Fruit fly (Drosophila melanogaster): ENCODE measurements around the gene CG4199.

Gene CG4199

dm6 chrX:2080367-2080927, 7.2 kb upstream of the CG4199 start, which contains the start of the genes CG16903 and Unc-76 (continued):
- TF ChIP-seq CG10321 (GFP tag; IDR thresholded peaks at IDR 0.05) (0 out of 2 replicates have a peak, but pooled peaks have one; percentile 23), CG12299 (tag; optimal IDR thresholded peaks at IDR 0.05) (peak; percentile 51), CG13287 (GFP tag; IDR thresholded peaks at IDR 0.05; ENCODE audit: partially characterized antibody) (peak; percentile 67), HLH54F (GFP tag; optimal IDR thresholded peaks at IDR 0.05) (peak; percentile 35), row (GFP tag; IDR thresholded peaks at IDR 0.05) (peak; percentile 29; the same call in 1 of the 3 replicates), salm (tag; optimal IDR thresholded peaks at IDR 0.05) (peak; percentile 52), dmrt11E (tag; optimal IDR thresholded peaks at IDR 0.05) (peak; percentile 8), CG34376 (GFP tag; optimal IDR thresholded peaks at IDR 0.05) (peak; percentile 72), nmo (GFP tag; optimal IDR thresholded peaks at IDR 0.05) (peak; percentile 70), HLH4C (GFP tag; IDR thresholded peaks at IDR 0.05; ENCODE audit: partially characterized antibody) (peak; percentile 49), CG7271 (tag; optimal IDR thresholded peaks at IDR 0.05) (peak; percentile 20), CG10366 (GFP tag; IDR thresholded peaks at IDR 0.05) (no peak), CG18262 (tag; optimal IDR thresholded peaks at IDR 0.05) (peak; percentile 37), fu2 (GFP tag; optimal IDR thresholded peaks at IDR 0.05) (peak; percentile 6), CG32772 (GFP tag; IDR thresholded peaks at IDR 0.05) (no peak), CG3995 (GFP tag; optimal IDR thresholded peaks at IDR 0.05) (peak; percentile 32), BtbVII (GFP tag; optimal IDR thresholded peaks at IDR 0.05) (peak; percentile 63), pzg (GFP tag; optimal IDR thresholded peaks at IDR 0.05) (peak; percentile 100), B-H2 (GFP tag; optimal IDR thresholded peaks at IDR 0.05) (peak; percentile 81), chif (GFP tag; optimal IDR thresholded peaks at IDR 0.05) (peak; percentile 16 to 33), NC2β (GFP tag; optimal IDR thresholded peaks at IDR 0.05) (peak; percentile 41), CG6791 (GFP tag; IDR thresholded peaks at IDR 0.05; ENCODE audit: partially characterized antibody) (0 out of 3 replicates have a peak, but pooled peaks have one; percentile 49), CG15601 (tag; optimal IDR thresholded peaks at IDR 0.05) (peak; percentile 78), zen (tag; optimal IDR thresholded peaks at IDR 0.05) (peak; percentile 42), Deaf1 (tag; optimal IDR thresholded peaks at IDR 0.05) (peak; percentile 56), CG9932 (GFP tag; IDR thresholded peaks at IDR 0.05) (peak; percentile 37; the same call in 1 of the 2 replicates), gcm (GFP tag; optimal IDR thresholded peaks at IDR 0.05) (peak; percentile 45), CG17829 (tag; optimal IDR thresholded peaks at IDR 0.05) (peak; percentile 71), CG14014 (GFP tag; IDR thresholded peaks at IDR 0.05) (peak; percentile 18; the same call in 1 of the 2 replicates), NfI (GFP tag; optimal IDR thresholded peaks at IDR 0.05) (peak; percentile 25), zfh1 (GFP tag; IDR thresholded peaks at IDR 0.05) (peak; percentile 46; the same call in 1 of the 3 replicates), Dp (GFP tag; optimal IDR thresholded peaks at IDR 0.05) (peak; percentile 65), CG32532 (GFP tag; IDR thresholded peaks at IDR 0.05) (peak; percentile 52), amos (GFP tag; IDR thresholded peaks at IDR 0.05; ENCODE audit: partially characterized antibody) (peak; percentile 58), CG14710 (tag; optimal IDR thresholded peaks at IDR 0.05) (peak; percentile 86), Fer3 (tag; optimal IDR thresholded peaks at IDR 0.05) (no peak), pb (GFP tag; optimal IDR thresholded peaks at IDR 0.05) (peak; percentile 63), wdn (GFP tag; IDR thresholded peaks at IDR 0.05) (no peak), Hmx (GFP tag; optimal IDR thresholded peaks at IDR 0.05) (no peak), Rx (GFP tag; IDR thresholded peaks at IDR 0.05) (no peak), YL-1 (GFP tag; optimal IDR thresholded peaks at IDR 0.05) (peak; percentile 73), CG10959 (GFP tag; IDR thresholded peaks at IDR 0.05) (no peak), HmgZ (tag; optimal IDR thresholded peaks at IDR 0.05) (peak; percentile 82), CG13894 (tag; optimal IDR thresholded peaks at IDR 0.05) (peak; percentile 87), CG8944 (GFP tag; optimal IDR thresholded peaks at IDR 0.05) (peak; percentile 1), CG30431 (GFP tag; optimal IDR thresholded peaks at IDR 0.05) (no peak), CG12155 (GFP tag; optimal IDR thresholded peaks at IDR 0.05) (peak; percentile 24), CG8290 (GFP tag; optimal IDR thresholded peaks at IDR 0.05) (peak; percentile 54), CG8290 (tag; optimal IDR thresholded peaks at IDR 0.05) (peak in 1 of 2 experiments; percentile 82), CG12744 (GFP tag; optimal IDR thresholded peaks at IDR 0.05) (peak; percentile 13)

Data from whole organism, embryonic.